Worm (Caenorhabditis elegans): ENCODE data around the gene ZK1010.5.

Gene ZK1010.5

DNA sequence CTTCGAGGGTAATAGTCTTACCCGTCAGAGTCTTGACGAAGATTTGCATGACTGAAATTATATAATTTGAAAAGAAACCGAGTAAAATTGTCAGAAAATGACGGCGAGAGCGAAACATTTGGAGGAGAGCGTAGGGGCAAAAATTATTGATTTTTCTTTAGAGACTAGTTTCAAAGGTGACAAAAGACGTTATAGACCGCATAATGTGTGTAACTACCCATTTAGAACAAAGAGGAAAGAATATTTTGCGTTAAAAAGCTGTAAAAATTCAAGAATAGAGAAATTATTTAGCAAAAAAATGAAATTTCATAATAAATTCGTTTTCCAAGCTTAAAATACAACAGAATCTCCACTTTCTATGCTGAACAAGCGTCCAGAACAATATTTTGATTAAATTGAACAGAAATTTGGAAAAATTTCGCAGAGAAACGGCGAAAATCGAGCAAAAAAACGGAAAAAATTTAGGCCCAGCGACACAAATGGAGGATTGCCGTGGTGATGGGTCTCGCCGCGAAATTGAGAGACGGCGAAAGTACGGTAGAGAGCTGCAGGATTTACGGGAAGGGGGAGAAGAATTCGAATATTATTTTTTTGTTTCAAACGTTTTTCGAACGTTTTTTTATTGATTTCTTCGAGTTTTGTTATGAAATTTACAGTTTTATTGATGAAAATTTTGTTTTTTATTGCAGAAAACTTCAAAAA lies 8.7 kb downstream of the ZK1010.5 start, which contains the start of the genes ubq-2 and frg-1 (continued):
- TF ChIP-seq nhr-25 (tag; optimal IDR thresholded peaks at IDR 0.05; ENCODE audit: borderline replicate concordance, insufficient read depth) = peak; percentile 21
- TF ChIP-seq spr-3 (GFP tag; optimal IDR thresholded peaks at IDR 0.05) = peak; percentile 39
- TF ChIP-seq snpc-4 (tag; optimal IDR thresholded peaks at IDR 0.05) = no peak
- TF ChIP-seq lin-13 (GFP tag; optimal IDR thresholded peaks at IDR 0.05) = peak; percentile 79
- TF ChIP-seq mdt-29 (GFP tag; IDR thresholded peaks at IDR 0.05) = peak; percentile 57; the same call in 1 of the 2 replicates
- no peak for TF ChIP-seq lir-3 (tag; optimal IDR thresholded peaks at IDR 0.05)
- peak; percentile 2 for TF ChIP-seq F10B5.3 (tag; optimal IDR thresholded peaks at IDR 0.05)
- TF ChIP-seq zfp-2 (tag; optimal IDR thresholded peaks at IDR 0.05) = peak; percentile 43
- TF ChIP-seq nhr-6 (tag; optimal IDR thresholded peaks at IDR 0.05) = peak; percentile 53
- TF ChIP-seq saeg-2 (GFP tag; IDR thresholded peaks at IDR 0.05) = no peak
- no peak for TF ChIP-seq nhr-41 (GFP tag; IDR thresholded peaks at IDR 0.05)
- TF ChIP-seq tag-97 (GFP tag; IDR thresholded peaks at IDR 0.05) = no peak
- peak; percentile 83 for TF ChIP-seq hmg-1.1 (GFP tag; IDR thresholded peaks at IDR 0.05)
- TF ChIP-seq snpc-1.2 (GFP tag; IDR thresholded peaks at IDR 0.05) = 0 out of 2 replicates have a peak, but pooled peaks have one; percentile 42
- TF ChIP-seq zip-11 (GFP tag; IDR thresholded peaks at IDR 0.05) = no peak
- TF ChIP-seq nhr-111 (GFP tag; optimal IDR thresholded peaks at IDR 0.05) = no peak
- peak; percentile 1 for TF ChIP-seq nhr-48 (tag; optimal IDR thresholded peaks at IDR 0.05)
- TF ChIP-seq vab-7 (GFP tag; IDR thresholded peaks at IDR 0.05) = no peak
- TF ChIP-seq gei-8 (GFP tag; optimal IDR thresholded peaks at IDR 0.05) = no peak
- TF ChIP-seq arid-1 (GFP tag; conservative IDR thresholded peaks at IDR 0.05) = peak; percentile 80
- TF ChIP-seq pqm-1 (tag; optimal IDR thresholded peaks at IDR 0.05) = no peak
- no peak for TF ChIP-seq Y48G9A.11 (GFP tag; IDR thresholded peaks at IDR 0.05)
- no peak for TF ChIP-seq madf-9 (GFP tag; conservative IDR thresholded peaks at IDR 0.05)
- TF ChIP-seq ces-1 (GFP tag; optimal IDR thresholded peaks at IDR 0.05) = no peak
- peak; percentile 59 for TF ChIP-seq nhr-77 (tag; optimal IDR thresholded peaks at IDR 0.05)
- no peak for TF ChIP-seq T20F7.1 (GFP tag; optimal IDR thresholded peaks at IDR 0.05)
- no peak for TF ChIP-seq F26F4.8 (GFP tag; conservative IDR thresholded peaks at IDR 0.05)

DNA sequence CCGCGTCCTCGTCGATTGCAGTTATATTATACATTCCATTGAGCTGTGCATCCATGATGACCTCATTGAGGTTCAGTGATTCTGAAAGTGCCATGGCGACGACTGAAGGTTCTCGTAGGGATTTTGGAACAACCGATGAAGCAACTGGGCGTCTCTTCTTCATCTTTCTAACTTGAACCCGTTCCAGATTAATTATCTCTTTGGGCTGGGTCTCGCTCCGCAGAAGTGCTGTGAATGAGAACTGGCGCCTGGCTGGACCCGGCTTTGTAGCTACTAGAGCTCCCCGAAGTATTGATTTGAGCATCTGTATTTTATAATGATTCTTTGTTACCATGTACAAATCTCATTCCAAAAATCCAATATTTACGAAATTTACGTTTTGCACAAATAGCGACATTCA lies 9.8 kb downstream of the ZK1010.5 start, which contains the start of gene ZK1010.2:
Gene ZK1010.2 (minus strand): TSS at position 304 of the 400 bp plus-strand sequence.
- TF ChIP-seq Y48G9A.11 (GFP tag; IDR thresholded peaks at IDR 0.05) (peak; percentile 66), nhr-76 (tag; optimal IDR thresholded peaks at IDR 0.05) (no peak), ceh-32 (tag; optimal IDR thresholded peaks at IDR 0.05; ENCODE audit: poor library complexity) (no peak), mdt-29 (GFP tag; IDR thresholded peaks at IDR 0.05) (0 out of 2 replicates have a peak, but pooled peaks have one; percentile 20), Y105C5A.15 (GFP tag; IDR thresholded peaks at IDR 0.05) (0 out of 2 replicates have a peak, but pooled peaks have one; percentile 43), aha-1 (tag) (no peak), ZK546.5 (tag; optimal IDR thresholded peaks at IDR 0.05) (no peak), F10B5.3 (tag; optimal IDR thresholded peaks at IDR 0.05) (no peak), mes-2 (tag; optimal IDR thresholded peaks at IDR 0.05; ENCODE audit: poor library complexity, severe bottlenecking) (no peak), nhr-111 (GFP tag; optimal IDR thresholded peaks at IDR 0.05) (no peak), lin-29 (GFP tag; IDR thresholded peaks at IDR 0.05) (no peak), D1046.2 (GFP tag; IDR thresholded peaks at IDR 0.05) (0 out of 2 replicates have a peak, but pooled peaks have one; percentile 57), ces-1 (GFP tag; optimal IDR thresholded peaks at IDR 0.05) (no peak), mdl-1 (tag; optimal IDR thresholded peaks at IDR 0.05) (no peak), dmd-6 (GFP tag; IDR thresholded peaks at IDR 0.05) (no peak), lin-15B (tag; optimal IDR thresholded peaks at IDR 0.05) (no peak), T26A8.4 (GFP tag; IDR thresholded peaks at IDR 0.05) (0 out of 2 replicates have a peak, but pooled peaks have one; percentile 40), spr-1 (tag; optimal IDR thresholded peaks at IDR 0.05) (peak; percentile 25), arid-1 (GFP tag; conservative IDR thresholded peaks at IDR 0.05) (no peak; the same call in 1 of the 2 replicates), lin-39 (tag; optimal IDR thresholded peaks at IDR 0.05) (no peak), F49E8.2 (tag; optimal IDR thresholded peaks at IDR 0.05; ENCODE audit: borderline replicate concordance) (peak; percentile 63), hif-1 (tag; optimal IDR thresholded peaks at IDR 0.05) (no peak), lir-3 (tag; optimal IDR thresholded peaks at IDR 0.05) (no peak), lin-38 (GFP tag; IDR thresholded peaks at IDR 0.05) (peak; percentile 70), dpl-1 (GFP tag; optimal IDR thresholded peaks at IDR 0.05) (no peak), mxl-2 (GFP tag; conservative IDR thresholded peaks at IDR 0.05) (no peak), lsy-2 (tag; optimal IDR thresholded peaks at IDR 0.05) (peak in 1 of 2 experiments; percentile 20), ceh-28 (tag; optimal IDR thresholded peaks at IDR 0.05) (no peak), madf-9 (GFP tag; conservative IDR thresholded peaks at IDR 0.05) (0 out of 2 replicates have a peak, but pooled peaks have one; percentile 24)
